Worm (Caenorhabditis elegans): ENCODE results near the gene Y25C1A.2.

DNA sequence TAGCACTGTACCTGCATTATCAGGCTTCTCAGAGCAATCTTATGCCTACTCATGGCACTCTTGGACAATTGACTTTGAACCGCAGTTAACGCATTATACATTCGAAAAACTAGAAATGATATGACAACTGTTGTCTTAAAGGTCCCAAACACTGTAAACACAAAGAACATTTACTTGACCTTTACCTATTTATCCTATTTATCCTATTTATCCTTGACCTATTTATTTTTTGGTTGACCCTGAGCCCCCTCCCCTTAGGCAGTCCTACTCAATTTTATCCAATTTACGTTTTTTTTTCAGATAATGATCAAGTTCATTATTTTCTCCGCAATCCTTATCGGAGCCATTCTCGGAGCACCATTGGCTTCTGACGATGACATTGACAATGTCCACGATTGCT lies 39.2 kb downstream of the Y25C1A.2 start, which contains the start of the genes T10D4.14 and T10D4.19:
- TF ChIP-seq dao-5 (tag; optimal IDR thresholded peaks at IDR 0.05) (no peak), him-1 (tag; optimal IDR thresholded peaks at IDR 0.05) (no peak), W03F9.2 (tag; optimal IDR thresholded peaks at IDR 0.05) (no peak)
